Worm (Caenorhabditis elegans) whole organism, mixed stage, embryonic: ENCODE measurements around the gene lmtr-5.

Source experiments
- blmp-1 ChIP-seq: fragments of 150-350 bp; optimal IDR thresholded peaks from 2 replicates; lab custom pipeline; 2014; ENCODE audit warnings: missing biosample characterization, missing genetic modification characterization
- ceh-83 ChIP-seq: fragments of 200-800 bp; sonication (Bioruptor generic); optimal IDR thresholded peaks from 2 replicates; lab custom pipeline; 2018; ENCODE audit warnings: mild to moderate bottlenecking, missing genetic modification characterization, missing compliant biosample characterization
- ces-1 ChIP-seq: fragments of 150-350 bp; optimal IDR thresholded peaks from 2 replicates; lab custom pipeline; 2014; ENCODE audit warnings: missing biosample characterization, missing genetic modification reagents, missing genetic modification characterization
- elt-1 ChIP-seq: sonication (generic microtip); optimal IDR thresholded peaks from 2 replicates; lab custom pipeline; 2017; ENCODE audit warnings: missing genetic modification characterization, mild to moderate bottlenecking, missing compliant biosample characterization, antibody characterized with exemption, moderate library complexity, borderline replicate concordance; ENCODE audit not compliant: insufficient read depth
- elt-3 ChIP-seq: fragments of 150-350 bp; optimal IDR thresholded peaks from 2 replicates; lab custom pipeline; 2014; ENCODE audit warnings: missing biosample characterization, missing genetic modification characterization
- lin-13 ChIP-seq: fragments of 150-350 bp; optimal IDR thresholded peaks from 2 replicates; lab custom pipeline; 2014; ENCODE audit warnings: missing biosample characterization, missing genetic modification characterization
- lsy-2 ChIP-seq: fragments of 150-350 bp; optimal IDR thresholded peaks from 2 replicates; lab custom pipeline; 2014; ENCODE audit warnings: missing biosample characterization, missing genetic modification characterization
- mep-1 ChIP-seq: fragments of 150-350 bp; optimal IDR thresholded peaks from 2 replicates; lab custom pipeline; 2017; ENCODE audit warnings: missing biosample characterization, missing genetic modification reagents, missing genetic modification characterization, inconsistent platforms
- nhr-28 ChIP-seq: fragments of 150-350 bp; optimal IDR thresholded peaks from 2 replicates; lab custom pipeline; 2014; ENCODE audit warnings: missing biosample characterization, missing genetic modification characterization
- nhr-76 ChIP-seq: sonication (generic microtip); optimal IDR thresholded peaks from 2 replicates; lab custom pipeline; 2017; ENCODE audit warnings: missing biosample characterization, missing genetic modification characterization
- sem-2 ChIP-seq: fragments of 200-800 bp; sonication (Bioruptor generic); optimal IDR thresholded peaks from 2 replicates; lab custom pipeline; 2018; ENCODE audit warnings: mild to moderate bottlenecking, missing genetic modification characterization, missing compliant biosample characterization
- snpc-4 ChIP-seq: fragments of 150-350 bp; optimal IDR thresholded peaks from 2 replicates; lab custom pipeline; 2014; ENCODE audit warnings: missing biosample characterization, missing genetic modification characterization
- unc-62 ChIP-seq: fragments of 150-350 bp; optimal IDR thresholded peaks from 2 replicates; lab custom pipeline; 2014; ENCODE audit warnings: missing biosample characterization, missing genetic modification reagents, missing genetic modification characterization

ce11 chrIII:3143657-3144056, 39.8 kb upstream of the lmtr-5 start, which contains the start of gene C44B11.4:
- TF ChIP-seq nhr-76: no peak
- no peak for TF ChIP-seq snpc-4 (tag; lab: Kevin White, UChicago)
- TF ChIP-seq ceh-83 (GFP tag; lab: Kevin White, UChicago): no peak
- TF ChIP-seq ces-1: no peak
- TF ChIP-seq lin-13 (tag; lab: Kevin White, UChicago): no peak
- no peak for TF ChIP-seq unc-62 (GFP tag; lab: Kevin White, UChicago)
- no peak for TF ChIP-seq elt-3 (tag; lab: Kevin White, UChicago)
- no peak for TF ChIP-seq mep-1 (tag; lab: Kevin White, UChicago)
- TF ChIP-seq lsy-2 (tag; lab: Kevin White, UChicago): no peak
- no peak for TF ChIP-seq elt-1 (tag; lab: Kevin White, UChicago)
- no peak for TF ChIP-seq sem-2 (GFP tag; lab: Kevin White, UChicago)
- TF ChIP-seq nhr-28 (tag; lab: Kevin White, UChicago): no peak
- TF ChIP-seq blmp-1 (tag; lab: Kevin White, UChicago): no peak
